Fruit fly (Drosophila melanogaster) whole organism, embryonic: ENCODE measurements around the gene Mks1.
A peak's percentile ranks its signal among the peaks of the same experiment; 100 is the strongest.

Source experiments
- Asciz ChIP-seq: fragments of 200-800 bp; sonication (Bioruptor generic); optimal IDR thresholded peaks from 2 replicates; lab custom pipeline; 2017; ENCODE audit warnings: missing biosample characterization, mild to moderate bottlenecking, missing genetic modification characterization, missing genetic modification reagents
- CG11247 ChIP-seq: fragments of 200-800 bp; sonication (Bioruptor generic); IDR thresholded peaks from 2 replicates; pipeline ENCODE4 v1.3.6; 2022; ENCODE audit warnings: missing biosample characterization, missing genetic modification characterization
- CG11504 ChIP-seq: fragments of 200-800 bp; sonication (Bioruptor generic); optimal IDR thresholded peaks from 3 replicates; lab custom pipeline; 2019; ENCODE audit warnings: missing biosample characterization, mild to moderate bottlenecking, missing genetic modification characterization, moderate library complexity
- CG12236 ChIP-seq: fragments of 200-800 bp; sonication (Bioruptor generic); optimal IDR thresholded peaks from 2 replicates; lab custom pipeline; 2016; ENCODE audit warnings: missing biosample characterization, missing genetic modification characterization
- CG12769 ChIP-seq: fragments of 200-800 bp; sonication (Bioruptor generic); optimal IDR thresholded peaks from 2 replicates; lab custom pipeline; 2019; ENCODE audit warnings: missing biosample characterization, mild to moderate bottlenecking, missing genetic modification characterization, moderate library complexity
- CG13123 ChIP-seq: fragments of 200-800 bp; sonication (Bioruptor generic); optimal IDR thresholded peaks from 2 replicates; lab custom pipeline; 2016; ENCODE audit warnings: missing biosample characterization, missing genetic modification characterization
- CG14441 ChIP-seq: fragments of 200-800 bp; sonication (Bioruptor generic); IDR thresholded peaks from 2 replicates; pipeline ENCODE4 v1.3.6; 2022; ENCODE audit warnings: missing biosample characterization, missing genetic modification characterization
- CG1647 ChIP-seq: fragments of 200-800 bp; sonication (Bioruptor generic); optimal IDR thresholded peaks from 3 replicates; lab custom pipeline; 2016; ENCODE audit warnings: missing biosample characterization, missing genetic modification characterization
- CG16813 ChIP-seq: fragments of 200-800 bp; sonication (Bioruptor generic); IDR thresholded peaks from 3 replicates; pipeline ENCODE4 v1.3.6; 2022; ENCODE audit warnings: missing biosample characterization, missing genetic modification characterization; ENCODE audit not compliant: partially characterized antibody
- CG16863 ChIP-seq: fragments of 200-800 bp; sonication (Bioruptor generic); optimal IDR thresholded peaks from 3 replicates; lab custom pipeline; 2016; ENCODE audit warnings: missing biosample characterization, missing genetic modification characterization
- CG2129 ChIP-seq: fragments of 200-800 bp; sonication (Bioruptor generic); IDR thresholded peaks from 2 replicates; pipeline ENCODE4 v1.3.6; 2022; ENCODE audit warnings: missing biosample characterization, missing genetic modification characterization; ENCODE audit not compliant: partially characterized antibody
- CG2199 ChIP-seq: fragments of 200-800 bp; sonication (Bioruptor generic); IDR thresholded peaks from 3 replicates; pipeline ENCODE4 v1.3.6; 2022; ENCODE audit warnings: missing biosample characterization, missing genetic modification characterization
- CG31388 ChIP-seq: fragments of 200-800 bp; sonication (Bioruptor generic); optimal IDR thresholded peaks from 2 replicates; lab custom pipeline; 2016; ENCODE audit warnings: missing biosample characterization, missing genetic modification characterization
- CG32772 ChIP-seq: fragments of 200-800 bp; sonication (Bioruptor generic); IDR thresholded peaks from 2 replicates; pipeline ENCODE4 v1.3.6; 2022; ENCODE audit warnings: missing biosample characterization, missing genetic modification characterization
- CG4328 ChIP-seq: fragments of 200-800 bp; sonication (Bioruptor generic); optimal IDR thresholded peaks from 3 replicates; lab custom pipeline; 2017; ENCODE audit warnings: missing biosample characterization, missing genetic modification reagents, missing genetic modification characterization
- CG6175 ChIP-seq: fragments of 200-800 bp; sonication (Bioruptor generic); IDR thresholded peaks from 3 replicates; pipeline ENCODE4 v1.3.6; 2022; ENCODE audit warnings: missing biosample characterization, missing genetic modification characterization
- CG8089 ChIP-seq: fragments of 200-800 bp; sonication (Bioruptor generic); optimal IDR thresholded peaks from 3 replicates; lab custom pipeline; 2016; ENCODE audit warnings: missing biosample characterization, missing genetic modification characterization
- CG8281 ChIP-seq: fragments of 200-800 bp; sonication (Bioruptor generic); optimal IDR thresholded peaks from 2 replicates; lab custom pipeline; 2018; ENCODE audit warnings: missing biosample characterization, mild to moderate bottlenecking, missing genetic modification characterization, moderate library complexity
- CTCF ChIP-seq: fragments of 200-800 bp; sonication (Bioruptor generic); optimal IDR thresholded peaks from 2 replicates; lab custom pipeline; 2017; ENCODE audit warnings: missing biosample characterization, mild to moderate bottlenecking, missing genetic modification characterization, moderate library complexity
- CoRest ChIP-seq: fragments of 200-800 bp; sonication (Bioruptor generic); optimal IDR thresholded peaks from 3 replicates; lab custom pipeline; 2018; ENCODE audit warnings: missing biosample characterization, mild to moderate bottlenecking, missing genetic modification characterization, moderate library complexity
- GATAe ChIP-seq: fragments of 200-800 bp; sonication (Bioruptor generic); conservative IDR thresholded peaks from 2 replicates; pipeline ENCODE4 v1.3.6; 2022; ENCODE audit warnings: missing biosample characterization, missing genetic modification characterization
- Gsc ChIP-seq: fragments of 200-800 bp; sonication (Bioruptor generic); IDR thresholded peaks from 2 replicates; pipeline ENCODE4 v1.3.6; 2022; ENCODE audit warnings: missing biosample characterization, missing genetic modification characterization
- Lim3 ChIP-seq: fragments of 200-800 bp; sonication (Bioruptor generic); IDR thresholded peaks from 2 replicates; pipeline ENCODE4 v1.3.6; 2022; ENCODE audit warnings: missing biosample characterization, missing genetic modification characterization
- MESR4 ChIP-seq: fragments of 200-800 bp; sonication (Bioruptor generic); optimal IDR thresholded peaks from 2 replicates; lab custom pipeline; 2018; ENCODE audit warnings: missing biosample characterization, mild to moderate bottlenecking, missing genetic modification characterization, moderate library complexity
- Med ChIP-seq: fragments of 200-800 bp; sonication (Bioruptor generic); peaks from one replicate; lab custom pipeline; 2016; ENCODE audit warnings: missing biosample characterization, missing genetic modification characterization, mild to moderate bottlenecking, inconsistent platforms, moderate library complexity
- Opbp ChIP-seq: fragments of 200-800 bp; sonication (Bioruptor generic); IDR thresholded peaks from 3 replicates; pipeline ENCODE4 v1.3.6; 2022; ENCODE audit warnings: missing biosample characterization, missing genetic modification characterization; ENCODE audit not compliant: partially characterized antibody
- Rx ChIP-seq: fragments of 200-800 bp; sonication (Bioruptor generic); IDR thresholded peaks from 2 replicates; pipeline ENCODE4 v1.3.6; 2022; ENCODE audit warnings: missing biosample characterization, missing genetic modification characterization
- Sox102F ChIP-seq: fragments of 200-800 bp; sonication (Bioruptor generic); optimal IDR thresholded peaks from 2 replicates; lab custom pipeline; 2018; ENCODE audit warnings: missing biosample characterization, mild to moderate bottlenecking, missing genetic modification characterization, moderate library complexity
- Sry-δ ChIP-seq: fragments of 200-800 bp; sonication (Bioruptor generic); optimal IDR thresholded peaks from 2 replicates; lab custom pipeline; 2016; ENCODE audit warnings: missing biosample characterization, missing genetic modification characterization
- bsh ChIP-seq, 2 experiments: fragments of 200-800 bp; sonication (Bioruptor generic); optimal IDR thresholded peaks; 2 replicates each; lab custom pipeline; 2017 to 2018; ENCODE audit warnings: mild to moderate bottlenecking in 2 of 2, missing biosample characterization in 2 of 2, missing genetic modification characterization in 2 of 2, moderate library complexity in 1 of 2
- chinmo ChIP-seq: fragments of 200-800 bp; sonication (Bioruptor generic); IDR thresholded peaks from 4 replicates; pipeline ENCODE4 v1.3.6; 2022; ENCODE audit warnings: missing biosample characterization, missing genetic modification characterization; ENCODE audit not compliant: partially characterized antibody
- da ChIP-seq: fragments of 200-800 bp; sonication (Bioruptor generic); optimal IDR thresholded peaks from 2 replicates; lab custom pipeline; 2016; ENCODE audit warnings: missing biosample characterization, missing genetic modification characterization
- danr ChIP-seq: fragments of 200-800 bp; sonication (Bioruptor generic); IDR thresholded peaks from 2 replicates; pipeline ENCODE4 v1.3.6; 2022; ENCODE audit warnings: missing biosample characterization, missing genetic modification characterization
- dpn ChIP-seq, 2 experiments: fragments of 200-800 bp; sonication (Bioruptor generic); optimal IDR thresholded peaks; 3 replicates each; lab custom pipeline; 2016; ENCODE audit warnings: missing biosample characterization in 2 of 2, missing genetic modification characterization in 2 of 2
- fd3F ChIP-seq: fragments of 200-800 bp; sonication (Bioruptor generic); optimal IDR thresholded peaks from 2 replicates; lab custom pipeline; 2018; ENCODE audit warnings: missing biosample characterization, mild to moderate bottlenecking, missing genetic modification characterization, moderate library complexity
- grn ChIP-seq: fragments of 200-800 bp; sonication (Bioruptor generic); optimal IDR thresholded peaks from 3 replicates; lab custom pipeline; 2017; ENCODE audit warnings: missing biosample characterization, missing genetic modification characterization
- her ChIP-seq: fragments of 200-800 bp; sonication (Bioruptor generic); optimal IDR thresholded peaks from 2 replicates; lab custom pipeline; 2016; ENCODE audit warnings: missing biosample characterization, missing genetic modification characterization
- jumu ChIP-seq: fragments of 200-800 bp; sonication (Bioruptor generic); optimal IDR thresholded peaks from 3 replicates; lab custom pipeline; 2016; ENCODE audit warnings: missing biosample characterization, missing genetic modification characterization
- oc ChIP-seq: fragments of 200-800 bp; sonication (Bioruptor generic); optimal IDR thresholded peaks from 2 replicates; lab custom pipeline; 2018; ENCODE audit warnings: missing biosample characterization, mild to moderate bottlenecking, missing genetic modification characterization, moderate library complexity
- peb ChIP-seq: fragments of 200-800 bp; sonication (Bioruptor generic); IDR thresholded peaks from 2 replicates; pipeline ENCODE4 v1.3.6; 2022; ENCODE audit warnings: missing biosample characterization, missing genetic modification characterization
- pita ChIP-seq: fragments of 200-800 bp; sonication (Bioruptor generic); optimal IDR thresholded peaks from 2 replicates; lab custom pipeline; 2017; ENCODE audit warnings: missing biosample characterization, mild to moderate bottlenecking, missing genetic modification characterization
- pros ChIP-seq: fragments of 200-800 bp; sonication (Bioruptor generic); optimal IDR thresholded peaks from 3 replicates; lab custom pipeline; 2019; ENCODE audit warnings: missing biosample characterization, mild to moderate bottlenecking, missing genetic modification characterization, moderate library complexity
- ranshi ChIP-seq: fragments of 200-800 bp; sonication (Bioruptor generic); IDR thresholded peaks from 2 replicates; pipeline ENCODE4 v1.3.6; 2022; ENCODE audit warnings: missing biosample characterization, missing genetic modification characterization
- scrt ChIP-seq: fragments of 200-800 bp; sonication (Bioruptor generic); optimal IDR thresholded peaks from 2 replicates; lab custom pipeline; 2018; ENCODE audit warnings: missing biosample characterization, mild to moderate bottlenecking, missing genetic modification characterization, moderate library complexity
- sd ChIP-seq: fragments of 200-800 bp; sonication (Bioruptor generic); optimal IDR thresholded peaks from 3 replicates; lab custom pipeline; 2018; ENCODE audit warnings: missing biosample characterization, mild to moderate bottlenecking, missing genetic modification characterization, moderate library complexity
- shn ChIP-seq: fragments of 200-800 bp; sonication (Bioruptor generic); optimal IDR thresholded peaks from 3 replicates; lab custom pipeline; 2016; ENCODE audit warnings: missing biosample characterization, missing genetic modification characterization
- so ChIP-seq: fragments of 200-800 bp; sonication (Bioruptor generic); IDR thresholded peaks from 3 replicates; pipeline ENCODE4 v1.3.6; 2022; ENCODE audit warnings: missing biosample characterization, missing genetic modification characterization
- toy ChIP-seq: fragments of 200-800 bp; sonication (Bioruptor generic); IDR thresholded peaks from 2 replicates; pipeline ENCODE4 v1.3.6; 2022; ENCODE audit warnings: missing biosample characterization, missing genetic modification characterization
- vfl ChIP-seq: fragments of 200-800 bp; sonication (Bioruptor generic); optimal IDR thresholded peaks from 2 replicates; lab custom pipeline; 2016; ENCODE audit warnings: missing biosample characterization, missing genetic modification characterization

Mks1 gene

dm6 chrX:12510750-12511649 lies 14.6 kb upstream of the Mks1 start (continued):
- TF ChIP-seq sd (peak; percentile 12), CG31388 (GFP tag; lab: Kevin White, UChicago) (peak; percentile 44), dpn (GFP tag; optimal IDR thresholded peaks at IDR 0.05; lab: Kevin White, UChicago) (peak; percentile 75), CG6175 (0 out of 3 replicates have a peak, but pooled peaks have one; percentile 51), Sry-δ (GFP tag; lab: Kevin White, UChicago) (peak; percentile 38), chinmo (GFP tag; lab: Robert Waterston, UW) (no peak), CG4328 (GFP tag; lab: Kevin White, UChicago) (peak; percentile 50), bsh (GFP tag; optimal IDR thresholded peaks at IDR 0.05; lab: Kevin White, UChicago) (peak; percentile 72 to 94), jumu (peak; percentile 56), her (GFP tag; lab: Kevin White, UChicago) (peak; percentile 34), CG12236 (GFP tag; lab: Kevin White, UChicago) (peak; percentile 21), MESR4 (GFP tag; lab: Kevin White, UChicago) (no peak), Lim3 (GFP tag; lab: Robert Waterston, UW) (no peak), pita (GFP tag; lab: Kevin White, UChicago) (no peak), Asciz (peak; percentile 67), peb (GFP tag; lab: Robert Waterston, UW) (peak; percentile 72), fd3F (GFP tag; lab: Kevin White, UChicago) (peak; percentile 25), so (peak; percentile 64; the same call in 1 of the 3 replicates), Sox102F (peak; percentile 79), CG16863 (GFP tag; lab: Kevin White, UChicago) (peak; percentile 75), CG2199 (GFP tag; lab: Robert Waterston, UW) (0 out of 3 replicates have a peak, but pooled peaks have one; percentile 31), pros (GFP tag; lab: Kevin White, UChicago) (peak; percentile 7), shn (GFP tag; lab: Kevin White, UChicago) (no peak), grn (GFP tag; lab: Kevin White, UChicago) (no peak), CG2129 (GFP tag; lab: Robert Waterston, UW) (no peak), ranshi (GFP tag; lab: Robert Waterston, UW) (peak; percentile 80), CG11247 (peak; percentile 51), da (GFP tag; lab: Kevin White, UChicago) (peak; percentile 33), CG1647 (GFP tag; lab: Kevin White, UChicago) (peak; percentile 25), toy (GFP tag; lab: Robert Waterston, UW) (peak; percentile 44; the same call in 1 of the 2 replicates), GATAe (no peak), Med (peak; percentile 92), CG32772 (peak; percentile 73), oc (tag; lab: Kevin White, UChicago) (peak; percentile 84), Gsc (GFP tag; lab: Robert Waterston, UW) (peak; percentile 55), danr (peak; percentile 63), vfl (GFP tag; lab: Kevin White, UChicago) (peak; percentile 27), Opbp (no peak), CG14441 (GFP tag; lab: Robert Waterston, UW) (peak; percentile 62), CG8089 (GFP tag; lab: Kevin White, UChicago) (peak; percentile 63), CoRest (tag; lab: Kevin White, UChicago) (peak; percentile 80), scrt (GFP tag; lab: Kevin White, UChicago) (peak; percentile 54), CG16813 (GFP tag; lab: Robert Waterston, UW) (no peak), Rx (GFP tag; lab: Robert Waterston, UW) (0 out of 2 replicates have a peak, but pooled peaks have one; percentile 19), CG13123 (peak; percentile 40), CG11504 (tag; lab: Kevin White, UChicago) (peak; percentile 85), CTCF (GFP tag; lab: Kevin White, UChicago) (peak; percentile 39), CG8281 (tag; lab: Kevin White, UChicago) (peak; percentile 51), CG12769 (tag; lab: Kevin White, UChicago) (peak; percentile 70)
